Fruit fly (Drosophila melanogaster): ENCODE data around the gene Prp4k.

DNA sequence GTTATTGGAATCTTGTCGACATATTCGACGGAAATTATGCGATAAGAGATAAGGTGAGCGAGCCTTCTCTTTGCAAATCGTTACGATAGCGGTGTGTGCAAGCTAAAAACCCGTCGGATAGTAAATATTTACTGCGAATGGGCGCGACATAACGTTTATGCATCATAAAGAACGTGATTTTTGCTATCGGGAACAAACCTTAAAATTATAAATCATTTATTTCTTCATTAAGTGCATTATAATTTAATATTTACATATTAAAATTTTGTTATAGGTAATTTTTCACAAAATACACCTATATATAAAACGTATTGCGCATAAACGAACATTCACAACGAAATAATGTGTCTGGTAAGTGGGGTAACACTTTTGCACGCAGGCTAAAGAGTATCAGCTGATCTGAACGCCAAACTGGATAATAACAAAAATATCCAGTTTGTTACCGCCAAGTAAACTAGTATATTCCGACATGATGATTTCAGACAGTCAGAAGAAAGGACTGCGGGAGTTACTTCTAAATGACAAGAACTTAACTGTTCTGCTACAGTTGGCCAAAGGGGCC, 5.5 kb downstream of the Prp4k start, which contains the start of the genes Gk1 and CG13876:
- TF ChIP-seq usp (GFP tag; optimal IDR thresholded peaks at IDR 0.05) (no peak), pan (optimal IDR thresholded peaks at IDR 0.05) (no peak), EcR (GFP tag; optimal IDR thresholded peaks at IDR 0.05) (no peak), psq (optimal IDR thresholded peaks at IDR 0.05) (no peak)
